Fruit fly (Drosophila melanogaster) whole organism, embryonic: ENCODE data around the gene Cap-D3.
A peak's percentile ranks its signal among the peaks of the same experiment; 100 is the strongest.

ENCODE experiments used
- CG11723 ChIP-seq: fragments of 200-800 bp; sonication (Bioruptor generic); optimal IDR thresholded peaks from 2 replicates; lab custom pipeline; 2017; ENCODE audit warnings: missing biosample characterization, mild to moderate bottlenecking, missing genetic modification characterization
- CG15073 ChIP-seq: fragments of 200-800 bp; sonication (Bioruptor generic); optimal IDR thresholded peaks from 2 replicates; lab custom pipeline; 2016; ENCODE audit warnings: missing biosample characterization, missing genetic modification characterization
- CG15479 ChIP-seq: fragments of 200-800 bp; sonication (Bioruptor generic); optimal IDR thresholded peaks from 3 replicates; lab custom pipeline; 2019; ENCODE audit warnings: missing biosample characterization, mild to moderate bottlenecking, missing genetic modification characterization, moderate library complexity
- CG16815 ChIP-seq: fragments of 200-800 bp; sonication (Bioruptor generic); optimal IDR thresholded peaks from 3 replicates; lab custom pipeline; 2017; ENCODE audit warnings: missing biosample characterization, mild to moderate bottlenecking, missing genetic modification characterization
- CG6175 ChIP-seq: fragments of 200-800 bp; sonication (Bioruptor generic); IDR thresholded peaks from 3 replicates; pipeline ENCODE4 v1.3.6; 2022; ENCODE audit warnings: missing biosample characterization, missing genetic modification characterization
- CG6272 ChIP-seq: fragments of 200-800 bp; sonication (Bioruptor generic); IDR thresholded peaks from 2 replicates; pipeline ENCODE4 v1.3.6; 2022; ENCODE audit warnings: missing biosample characterization, missing genetic modification characterization
- CG6813 ChIP-seq: fragments of 200-800 bp; sonication (Bioruptor generic); optimal IDR thresholded peaks from 2 replicates; lab custom pipeline; 2017; ENCODE audit warnings: missing biosample characterization, missing genetic modification characterization, mild to moderate bottlenecking, moderate library complexity, missing genetic modification reagents
- CG8388 ChIP-seq: fragments of 200-800 bp; sonication (Bioruptor generic); optimal IDR thresholded peaks from 2 replicates; lab custom pipeline; 2019; ENCODE audit warnings: missing biosample characterization, mild to moderate bottlenecking, missing genetic modification characterization, moderate library complexity
- Chrac-16 ChIP-seq: fragments of 200-800 bp; sonication (Bioruptor generic); optimal IDR thresholded peaks from 3 replicates; lab custom pipeline; 2016; ENCODE audit warnings: missing biosample characterization, missing genetic modification characterization
- CkIIα-i1 ChIP-seq: fragments of 200-800 bp; sonication (Bioruptor generic); IDR thresholded peaks from 2 replicates; pipeline ENCODE4 v1.3.6; 2022; ENCODE audit warnings: missing biosample characterization, missing genetic modification characterization
- E2f2 ChIP-seq: fragments of 200-800 bp; sonication (Bioruptor generic); IDR thresholded peaks from 2 replicates; pipeline ENCODE4 v1.3.6; 2022; ENCODE audit warnings: missing biosample characterization, missing genetic modification characterization
- Elba2 ChIP-seq: fragments of 200-800 bp; sonication (Bioruptor generic); optimal IDR thresholded peaks from 3 replicates; lab custom pipeline; 2016; ENCODE audit warnings: missing biosample characterization, missing genetic modification characterization
- Hand ChIP-seq: fragments of 200-800 bp; sonication (Bioruptor generic); optimal IDR thresholded peaks from 2 replicates; lab custom pipeline; 2017; ENCODE audit warnings: mild to moderate bottlenecking, missing biosample characterization, missing genetic modification reagents, missing genetic modification characterization
- Hr78 ChIP-seq, 2 experiments: fragments of 200-800 bp in 1 of 2; fragments of >200 bp in 1 of 2; sonication (Bioruptor generic) in 1 of 2; optimal IDR thresholded peaks; 2 replicates each; lab custom pipeline; 2017 to 2019; ENCODE audit warnings: missing biosample characterization in 2 of 2, missing genetic modification characterization in 2 of 2, mild to moderate bottlenecking in 1 of 2, moderate library complexity in 1 of 2
- Ssrp ChIP-seq: fragments of 200-800 bp; sonication (Bioruptor generic); optimal IDR thresholded peaks from 2 replicates; lab custom pipeline; 2018; ENCODE audit warnings: missing biosample characterization, mild to moderate bottlenecking, missing genetic modification characterization, moderate library complexity
- ac ChIP-seq: fragments of 200-800 bp; sonication (Bioruptor generic); optimal IDR thresholded peaks from 3 replicates; lab custom pipeline; 2017; ENCODE audit warnings: missing biosample characterization, mild to moderate bottlenecking, missing genetic modification characterization
- crc ChIP-seq: fragments of 200-800 bp; sonication (Bioruptor generic); optimal IDR thresholded peaks from 2 replicates; lab custom pipeline; 2016; ENCODE audit warnings: missing biosample characterization, missing genetic modification characterization
- da ChIP-seq: fragments of 200-800 bp; sonication (Bioruptor generic); optimal IDR thresholded peaks from 2 replicates; lab custom pipeline; 2016; ENCODE audit warnings: missing biosample characterization, missing genetic modification characterization
- dati ChIP-seq: fragments of 200-800 bp; sonication (Bioruptor generic); IDR thresholded peaks from 2 replicates; pipeline ENCODE4 v1.3.6; 2022; ENCODE audit warnings: missing biosample characterization, missing genetic modification characterization
- eve ChIP-seq, 2 experiments: fragments of >200 bp; optimal IDR thresholded peaks; 2 replicates each; lab custom pipeline; 2017; ENCODE audit warnings: missing biosample characterization in 2 of 2, missing genetic modification characterization in 2 of 2
- fru ChIP-seq: fragments of >200 bp; optimal IDR thresholded peaks from 2 replicates; lab custom pipeline; 2017
- gem ChIP-seq: fragments of 200-800 bp; sonication (Bioruptor generic); optimal IDR thresholded peaks from 2 replicates; lab custom pipeline; 2019; ENCODE audit warnings: missing biosample characterization, mild to moderate bottlenecking, missing genetic modification characterization, moderate library complexity
- gt ChIP-seq: fragments of 200-800 bp; sonication (Bioruptor generic); IDR thresholded peaks from 2 replicates; pipeline ENCODE4 v1.3.6; 2022; ENCODE audit warnings: missing biosample characterization, missing genetic modification characterization
- jing ChIP-seq: fragments of 200-800 bp; sonication (Bioruptor generic); optimal IDR thresholded peaks from 2 replicates; lab custom pipeline; 2018; ENCODE audit warnings: missing biosample characterization, mild to moderate bottlenecking, missing genetic modification characterization
- klu ChIP-seq: fragments of 200-800 bp; sonication (Bioruptor generic); IDR thresholded peaks from 2 replicates; pipeline ENCODE4 v1.3.6; 2022; ENCODE audit warnings: missing biosample characterization, missing genetic modification characterization
- lbe ChIP-seq: fragments of 200-800 bp; sonication (Bioruptor generic); optimal IDR thresholded peaks from 2 replicates; lab custom pipeline; 2016; ENCODE audit warnings: missing biosample characterization, mild to moderate bottlenecking, missing genetic modification characterization
- nom ChIP-seq: fragments of 200-800 bp; sonication (Bioruptor generic); optimal IDR thresholded peaks from 2 replicates; lab custom pipeline; 2017; ENCODE audit warnings: missing biosample characterization, missing genetic modification characterization, mild to moderate bottlenecking, moderate library complexity, missing genetic modification reagents
- odd ChIP-seq: fragments of 200-800 bp; sonication (Bioruptor generic); optimal IDR thresholded peaks from 2 replicates; lab custom pipeline; 2017; ENCODE audit warnings: missing biosample characterization, mild to moderate bottlenecking, missing genetic modification characterization
- pnt ChIP-seq: fragments of 200-800 bp; sonication (Bioruptor generic); optimal IDR thresholded peaks from 3 replicates; lab custom pipeline; 2016; ENCODE audit warnings: missing biosample characterization, missing genetic modification characterization
- rib ChIP-seq: fragments of 200-800 bp; sonication (Bioruptor generic); IDR thresholded peaks from 2 replicates; pipeline ENCODE4 v1.3.6; 2022; ENCODE audit warnings: missing biosample characterization, missing genetic modification characterization
- row ChIP-seq: fragments of 200-800 bp; sonication (Bioruptor generic); IDR thresholded peaks from 3 replicates; pipeline ENCODE4 v1.3.6; 2022; ENCODE audit warnings: missing biosample characterization, missing genetic modification characterization
- scrt ChIP-seq: fragments of 200-800 bp; sonication (Bioruptor generic); optimal IDR thresholded peaks from 2 replicates; lab custom pipeline; 2018; ENCODE audit warnings: missing biosample characterization, mild to moderate bottlenecking, missing genetic modification characterization, moderate library complexity
- sisA ChIP-seq: fragments of 200-800 bp; sonication (Bioruptor generic); IDR thresholded peaks from 2 replicates; pipeline ENCODE4 v1.3.6; 2022; ENCODE audit warnings: missing biosample characterization, missing genetic modification characterization
- tio ChIP-seq: fragments of 200-800 bp; sonication (Bioruptor generic); optimal IDR thresholded peaks from 2 replicates; lab custom pipeline; 2017; ENCODE audit warnings: missing biosample characterization, missing genetic modification characterization, inconsistent platforms
- trem ChIP-seq: fragments of 200-800 bp; optimal IDR thresholded peaks from 3 replicates; lab custom pipeline; 2019; ENCODE audit warnings: missing biosample characterization, mild to moderate bottlenecking, missing genetic modification characterization, moderate library complexity
- vfl ChIP-seq: fragments of 200-800 bp; sonication (Bioruptor generic); optimal IDR thresholded peaks from 2 replicates; lab custom pipeline; 2016; ENCODE audit warnings: missing biosample characterization, missing genetic modification characterization
- vvl ChIP-seq: fragments of 200-800 bp; sonication (Bioruptor generic); IDR thresholded peaks from 2 replicates; pipeline ENCODE4 v1.3.6; 2022; ENCODE audit warnings: missing biosample characterization, missing genetic modification characterization
- z ChIP-seq: fragments of 200-800 bp; sonication (Bioruptor generic); IDR thresholded peaks from 3 replicates; pipeline ENCODE4 v1.3.6; 2022; ENCODE audit warnings: missing biosample characterization, missing genetic modification characterization

Cap-D3 gene

DNA sequence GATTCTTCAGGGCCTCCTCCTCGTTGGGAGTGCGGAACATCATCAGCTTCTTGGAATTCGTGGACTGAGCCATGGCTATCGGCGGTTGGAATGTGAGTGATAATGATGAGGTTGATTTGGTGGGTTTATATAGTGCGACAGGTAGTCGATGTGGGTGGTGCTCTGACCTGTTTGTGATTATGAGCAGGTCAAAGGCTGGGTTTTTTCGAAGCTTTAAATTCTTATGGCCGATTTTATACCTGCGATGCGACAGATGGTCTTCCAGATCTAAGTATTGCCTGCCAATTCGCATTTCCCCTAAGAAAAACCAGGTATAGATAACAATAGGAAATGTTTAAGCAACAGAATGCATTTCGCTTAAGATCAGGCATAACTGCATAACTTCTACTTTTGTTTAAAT, 25.0 kb downstream of the Cap-D3 start, which contains the start of gene CG14014:
Gene CG14014, minus strand, starts transcription at position 101 of the 400 bp plus-strand sequence.
- TF ChIP-seq rib (GFP tag; lab: Robert Waterston, UW) (no peak), lbe (no peak), CG15479 (GFP tag; lab: Kevin White, UChicago) (peak; percentile 34), Elba2 (peak; percentile 83), sisA (GFP tag; lab: Robert Waterston, UW) (no peak), klu (GFP tag; lab: Robert Waterston, UW) (no peak), CG16815 (GFP tag; lab: Kevin White, UChicago) (no peak), crc (no peak), E2f2 (GFP tag; lab: Robert Waterston, UW) (no peak)

DNA sequence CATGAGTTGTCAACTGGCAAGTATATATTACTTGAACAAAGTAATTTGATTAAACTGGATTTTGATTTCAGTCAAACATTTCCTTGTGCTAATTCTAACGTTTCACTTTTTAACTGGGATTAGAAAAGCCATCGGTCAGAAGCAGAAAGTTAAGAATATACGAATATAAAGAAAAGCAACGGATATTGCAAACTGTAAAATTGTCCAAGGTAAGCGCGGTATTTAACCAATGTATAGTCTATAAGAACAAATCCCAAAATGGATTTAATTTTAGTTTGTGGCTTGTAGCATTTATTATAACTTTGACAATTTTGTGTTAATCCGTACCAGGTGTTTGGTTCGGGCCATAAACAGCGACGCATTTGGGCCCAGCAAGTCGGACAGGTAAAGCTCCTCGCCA, 25.8 kb downstream of the Cap-D3 start, which contains the start of gene CG18269:
Gene CG18269, plus strand, starts transcription at position 301 of the 400 bp plus-strand sequence.
- no peak for TF ChIP-seq vvl (GFP tag; lab: Robert Waterston, UW)
- no peak for TF ChIP-seq fru (lab: Kevin White, UChicago)
- TF ChIP-seq jing (GFP tag; lab: Kevin White, UChicago): no peak
- no peak for TF ChIP-seq Hr78 (GFP tag; optimal IDR thresholded peaks at IDR 0.05; lab: Kevin White, UChicago)
- no peak for TF ChIP-seq tio (GFP tag; lab: Kevin White, UChicago)
- TF ChIP-seq CG8388 (GFP tag; lab: Kevin White, UChicago): no peak
- TF ChIP-seq scrt (GFP tag; lab: Kevin White, UChicago): no peak
- no peak for TF ChIP-seq Chrac-16 (GFP tag; lab: Kevin White, UChicago)
- no peak for TF ChIP-seq eve (GFP tag; optimal IDR thresholded peaks at IDR 0.05; lab: Kevin White, UChicago)
- TF ChIP-seq CG6813 (GFP tag; lab: Kevin White, UChicago): no peak
- no peak for TF ChIP-seq trem (tag; lab: Kevin White, UChicago)
- no peak for TF ChIP-seq dati (GFP tag; lab: Robert Waterston, UW)
- no peak for TF ChIP-seq odd
- no peak for TF ChIP-seq Hand (GFP tag; lab: Kevin White, UChicago)
- TF ChIP-seq row: no peak
- TF ChIP-seq gt (GFP tag; lab: Robert Waterston, UW): no peak
- TF ChIP-seq CG6175 (GFP tag; lab: Robert Waterston, UW): no peak
- no peak for TF ChIP-seq sisA (GFP tag; lab: Robert Waterston, UW)

DNA sequence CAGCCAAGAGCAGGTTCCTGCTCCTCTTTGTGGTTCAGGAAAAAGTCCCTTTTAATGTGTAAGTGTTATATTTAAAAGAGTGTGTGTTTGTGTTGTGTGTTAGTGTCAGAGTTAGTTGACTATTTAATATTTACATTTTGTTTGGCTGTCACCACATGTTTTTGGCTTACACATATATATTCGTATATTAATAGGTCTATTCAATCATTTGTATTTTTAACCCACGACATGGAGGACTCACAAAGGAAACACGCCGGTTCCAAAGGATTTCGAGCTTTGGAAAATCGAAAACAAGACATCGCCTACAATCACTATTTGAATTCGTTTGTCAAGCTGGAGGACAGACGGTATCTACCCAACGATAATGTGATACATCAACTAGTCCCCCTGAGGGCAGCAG, 28.0 kb downstream of the Cap-D3 start, which contains the start of the genes CG14013 and CG14017:
Gene CG14013, minus strand, starts transcription at position 101 of the 400 bp plus-strand sequence.
Gene CG14017, plus strand, starts transcription at position 148 of the 400 bp plus-strand sequence.
- TF ChIP-seq CG6272 (no peak), CG11723 (GFP tag; lab: Kevin White, UChicago) (no peak), z (no peak), ac (GFP tag; lab: Kevin White, UChicago) (no peak), da (GFP tag; lab: Kevin White, UChicago) (no peak), gem (no peak), pnt (GFP tag; lab: Kevin White, UChicago) (no peak), nom (GFP tag; lab: Kevin White, UChicago) (no peak), vfl (no peak), CkIIα-i1 (GFP tag; lab: Robert Waterston, UW) (no peak), CG15073 (GFP tag; lab: Kevin White, UChicago) (no peak), Ssrp (no peak)
